Worm (Caenorhabditis elegans) whole organism, L1 larva: ENCODE results near the gene ave-1.
A peak's percentile ranks its signal among the peaks of the same experiment; 100 is the strongest.

Experiments
- C16A3.4 ChIP-seq: fragments of 150-350 bp; optimal IDR thresholded peaks from 2 replicates; lab custom pipeline; 2014; ENCODE audit warnings: missing biosample characterization, missing genetic modification characterization
- ceh-88 ChIP-seq: fragments of 200-800 bp; sonication (Bioruptor generic); IDR thresholded peaks from 2 replicates; pipeline ENCODE4 v1.3.6; 2022; ENCODE audit warnings: missing genetic modification characterization, missing compliant biosample characterization
- fos-1 ChIP-seq: fragments of 150-350 bp; optimal IDR thresholded peaks from 2 replicates; lab custom pipeline; 2014; ENCODE audit warnings: missing biosample characterization, missing genetic modification characterization
- grh-1 ChIP-seq: fragments of 200-800 bp; sonication (Bioruptor generic); IDR thresholded peaks from 2 replicates; pipeline ENCODE4 v1.3.6; 2022; ENCODE audit warnings: missing genetic modification reagents, missing genetic modification characterization, missing compliant biosample characterization

ce11 chrIII:1532777-1533473 is 37.1 kb upstream of the ave-1 start, which contains the start of gene snf-6:
- no peak for TF ChIP-seq grh-1 (GFP tag; lab: Robert Waterston, UW)
- no peak for TF ChIP-seq C16A3.4 (tag; lab: Kevin White, UChicago)
- TF ChIP-seq fos-1 = peak; percentile 18
- no peak for TF ChIP-seq ceh-88 (GFP tag; lab: Robert Waterston, UW)
